Worm (Caenorhabditis elegans): ENCODE measurements around the gene F43C11.6.

The F43C11.6 gene

DNA sequence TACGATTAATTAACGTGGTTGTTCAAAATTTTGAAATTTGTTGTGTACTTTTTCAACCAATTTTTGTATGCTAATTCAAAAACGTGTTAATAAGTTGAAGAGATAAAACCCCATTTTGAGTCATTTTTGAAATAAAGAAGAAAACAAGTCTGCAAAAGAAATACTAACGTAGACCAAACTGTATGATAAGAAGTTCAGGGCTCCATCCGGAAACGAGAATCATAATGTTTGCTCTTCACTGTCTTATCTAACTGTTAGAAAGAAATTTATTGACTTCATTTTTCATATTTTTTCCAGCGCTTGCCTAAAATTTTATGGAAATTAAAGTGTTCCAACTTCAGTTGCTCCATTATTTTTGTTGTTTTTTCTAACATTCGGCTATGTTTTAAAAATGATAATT lies 36.7 kb upstream of the F43C11.6 start:
- TF ChIP-seq tbx-37 (GFP tag; conservative IDR thresholded peaks at IDR 0.05) (no peak), hnd-1 (tag; optimal IDR thresholded peaks at IDR 0.05) (no peak), ceh-36 (tag; optimal IDR thresholded peaks at IDR 0.05) (no peak), flt-1 (GFP tag; IDR thresholded peaks at IDR 0.05) (no peak), pes-1 (GFP tag; IDR thresholded peaks at IDR 0.05) (no peak), aly-1 (tag; optimal IDR thresholded peaks at IDR 0.05) (no peak)

DNA sequence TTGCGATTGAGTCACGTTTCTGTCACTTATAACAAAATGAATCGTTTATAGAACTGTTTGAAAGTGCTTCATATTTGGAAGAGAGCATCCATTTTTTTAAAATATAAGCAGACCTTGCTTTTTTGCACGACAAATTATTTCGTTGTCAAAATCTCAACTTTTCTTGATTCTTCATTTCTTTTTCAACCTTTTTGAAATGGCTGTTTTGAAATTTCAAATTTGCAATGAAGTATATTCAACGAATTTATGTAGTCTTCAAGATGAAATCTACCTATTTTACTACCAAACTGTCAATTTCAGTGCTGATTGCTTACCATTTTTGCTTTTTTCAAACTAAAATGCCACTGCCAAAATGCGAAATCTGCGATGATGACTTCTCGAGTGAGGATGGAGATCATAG lies 35.5 kb upstream of the F43C11.6 start, which contains the start of gene B0281.3:
Gene B0281.3 (plus strand): TSS at position 301 of the 400 bp plus-strand sequence.
- no peak for TF ChIP-seq hnd-1 (tag; optimal IDR thresholded peaks at IDR 0.05)
- TF ChIP-seq tra-4 (tag; optimal IDR thresholded peaks at IDR 0.05): no peak
- TF ChIP-seq ceh-13 (GFP tag; optimal IDR thresholded peaks at IDR 0.05): no peak
- TF ChIP-seq ama-1 (optimal IDR thresholded peaks at IDR 0.05): no peak
- TF ChIP-seq tbx-37 (GFP tag; conservative IDR thresholded peaks at IDR 0.05): no peak
- no peak for TF ChIP-seq pes-1 (GFP tag; IDR thresholded peaks at IDR 0.05)

DNA sequence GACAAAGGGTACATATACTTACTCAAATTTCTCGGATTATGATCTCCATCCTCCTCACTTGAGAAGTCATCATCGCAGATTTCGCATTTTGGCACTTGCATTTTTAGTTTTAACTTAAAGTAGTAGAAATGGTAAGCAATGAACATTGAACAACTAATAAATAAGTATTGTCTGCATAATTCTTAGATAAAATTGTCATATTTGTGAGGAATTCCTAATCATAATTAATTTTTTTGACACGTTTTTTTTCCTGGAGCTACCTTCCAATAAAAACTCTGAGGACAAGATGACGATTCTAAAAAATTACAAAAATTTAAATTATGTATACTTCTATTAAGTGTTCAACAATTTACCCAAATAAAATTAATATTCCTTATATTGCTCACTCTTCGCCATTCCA lies 29.5 kb upstream of the F43C11.6 start, which contains the start of the genes trim-21 and B0281.1:
Gene trim-21 (minus strand): TSS at position 101 of the 400 bp plus-strand sequence.
Gene B0281.1 (plus strand): TSS at position 321 of the 400 bp plus-strand sequence.
- TF ChIP-seq ama-1 (optimal IDR thresholded peaks at IDR 0.05): no peak
- no peak for TF ChIP-seq ceh-13 (GFP tag; optimal IDR thresholded peaks at IDR 0.05)
- TF ChIP-seq pes-1 (GFP tag; IDR thresholded peaks at IDR 0.05): no peak

DNA sequence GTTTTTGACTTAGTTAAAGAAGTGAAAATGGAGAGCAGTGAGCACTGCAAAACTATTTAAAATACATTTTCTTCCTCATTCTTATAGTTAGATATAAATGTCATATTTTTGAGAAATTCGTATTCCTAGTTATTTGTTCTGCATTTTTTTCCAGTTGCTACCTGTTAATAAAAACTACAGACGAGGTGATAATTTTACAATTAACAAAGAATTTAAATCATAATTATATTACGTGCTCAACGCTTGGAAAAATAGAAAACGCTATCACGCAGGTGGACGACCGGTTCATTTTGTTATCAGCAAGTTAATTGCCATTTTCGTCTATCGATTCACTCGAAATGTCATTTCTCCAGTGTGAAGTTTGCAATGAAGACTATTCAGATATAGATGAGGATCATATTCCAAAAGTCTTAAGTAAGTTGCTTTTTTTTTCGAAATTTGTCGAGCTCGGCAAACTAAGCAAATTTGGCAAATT lies 24.3 kb upstream of the F43C11.6 start, which contains the start of the genes ZK1240.5 and ZK1240.9:
Gene ZK1240.5 (minus strand): TSS at position 51 of the 475 bp plus-strand sequence.
Gene ZK1240.9 (plus strand): TSS at position 307 of the 475 bp plus-strand sequence.
- TF ChIP-seq ama-1 (optimal IDR thresholded peaks at IDR 0.05) (no peak), tbx-11 (GFP tag; IDR thresholded peaks at IDR 0.05) (no peak), scrt-1 (GFP tag; IDR thresholded peaks at IDR 0.05) (no peak)

DNA sequence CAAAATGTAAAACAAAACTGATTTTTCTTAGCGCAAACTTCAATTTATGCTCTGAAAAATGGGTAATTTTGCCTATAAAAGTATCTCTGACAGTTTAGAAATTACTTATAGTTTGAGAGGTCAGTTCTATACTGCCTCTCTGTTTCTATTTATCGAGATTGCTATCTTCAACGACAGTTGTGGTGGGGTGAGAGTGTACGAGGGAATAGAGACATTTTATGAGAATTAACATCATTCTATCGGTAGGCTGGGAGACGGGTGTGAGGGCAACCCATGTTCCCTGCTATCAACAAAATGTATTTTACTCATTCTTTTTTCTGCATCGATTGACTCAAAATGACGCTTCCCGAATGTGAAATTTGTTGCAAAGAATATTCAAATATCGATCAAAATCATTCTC lies 22.1 kb upstream of the F43C11.6 start, which contains the start of gene ZK1240.3:
Gene ZK1240.3 (plus strand): TSS at position 238 of the 400 bp plus-strand sequence.
- TF ChIP-seq aly-1 (tag; optimal IDR thresholded peaks at IDR 0.05) (no peak), F13C5.2 (tag; optimal IDR thresholded peaks at IDR 0.05) (no peak), flt-1 (GFP tag; IDR thresholded peaks at IDR 0.05) (no peak), tbx-11 (GFP tag; IDR thresholded peaks at IDR 0.05) (no peak), ets-7 (tag; optimal IDR thresholded peaks at IDR 0.05) (no peak), B0310.2 (tag; optimal IDR thresholded peaks at IDR 0.05) (no peak), hmbx-1 (tag; optimal IDR thresholded peaks at IDR 0.05) (no peak), pes-1 (GFP tag; IDR thresholded peaks at IDR 0.05) (no peak), hnd-1 (tag; optimal IDR thresholded peaks at IDR 0.05) (no peak), tra-4 (tag; optimal IDR thresholded peaks at IDR 0.05) (no peak)

DNA sequence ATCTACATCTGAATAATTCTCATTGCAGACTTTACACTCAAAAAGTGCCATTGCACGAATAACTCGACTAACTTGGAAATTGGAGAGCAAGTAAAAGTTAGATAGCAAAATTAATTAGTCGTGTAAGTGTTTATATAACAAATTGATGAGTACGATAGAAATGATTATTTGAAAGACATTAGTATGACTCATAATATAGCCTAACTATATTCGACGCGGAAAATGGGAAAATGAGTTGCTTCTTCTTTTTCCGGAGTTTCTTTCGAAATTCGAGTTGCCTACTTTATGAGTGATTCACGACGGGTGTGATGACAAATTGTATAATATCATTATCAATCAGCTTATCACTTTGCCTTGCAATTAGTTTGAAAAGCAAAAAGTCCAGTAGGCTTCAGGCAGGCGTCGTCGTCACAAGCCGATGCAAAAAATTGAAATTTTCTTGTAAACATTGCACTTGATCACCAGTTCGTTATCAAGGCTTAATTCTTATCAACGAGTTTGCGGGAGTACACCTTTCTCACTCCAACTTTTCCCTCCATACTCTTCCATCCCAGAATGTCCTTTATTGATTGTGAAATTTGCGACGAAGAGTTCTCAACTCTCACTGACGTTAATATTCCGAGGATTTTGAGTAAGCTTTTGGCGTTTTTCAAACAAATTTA lies 19.2 kb upstream of the F43C11.6 start, which contains the start of the genes ZK1240.6 and ZK1240.2:
Gene ZK1240.6 (minus strand): TSS at position 51 of the 662 bp plus-strand sequence.
Gene ZK1240.2 (plus strand): TSS at position 520 of the 662 bp plus-strand sequence.
- TF ChIP-seq tra-4 (tag; optimal IDR thresholded peaks at IDR 0.05): no peak
- no peak for TF ChIP-seq hnd-1 (tag; optimal IDR thresholded peaks at IDR 0.05)
- TF ChIP-seq hmbx-1 (tag; optimal IDR thresholded peaks at IDR 0.05): no peak
- TF ChIP-seq ama-1 (optimal IDR thresholded peaks at IDR 0.05): no peak
- TF ChIP-seq ceh-36 (tag; optimal IDR thresholded peaks at IDR 0.05): no peak
- TF ChIP-seq aly-1 (tag; optimal IDR thresholded peaks at IDR 0.05): no peak
- no peak for TF ChIP-seq pes-1 (GFP tag; IDR thresholded peaks at IDR 0.05)
- no peak for TF ChIP-seq tbx-11 (GFP tag; IDR thresholded peaks at IDR 0.05)
- no peak for TF ChIP-seq F13C5.2 (tag; optimal IDR thresholded peaks at IDR 0.05)
- no peak for TF ChIP-seq B0310.2 (tag; optimal IDR thresholded peaks at IDR 0.05)
- TF ChIP-seq hmg-4 (GFP tag; optimal IDR thresholded peaks at IDR 0.05): no peak
- no peak for TF ChIP-seq scrt-1 (GFP tag; IDR thresholded peaks at IDR 0.05)
- no peak for TF ChIP-seq tbx-37 (GFP tag; conservative IDR thresholded peaks at IDR 0.05)
- no peak for TF ChIP-seq sea-1 (GFP tag; conservative IDR thresholded peaks at IDR 0.05)
- no peak for TF ChIP-seq ceh-13 (GFP tag; optimal IDR thresholded peaks at IDR 0.05)
- TF ChIP-seq flt-1 (GFP tag; IDR thresholded peaks at IDR 0.05): no peak

DNA sequence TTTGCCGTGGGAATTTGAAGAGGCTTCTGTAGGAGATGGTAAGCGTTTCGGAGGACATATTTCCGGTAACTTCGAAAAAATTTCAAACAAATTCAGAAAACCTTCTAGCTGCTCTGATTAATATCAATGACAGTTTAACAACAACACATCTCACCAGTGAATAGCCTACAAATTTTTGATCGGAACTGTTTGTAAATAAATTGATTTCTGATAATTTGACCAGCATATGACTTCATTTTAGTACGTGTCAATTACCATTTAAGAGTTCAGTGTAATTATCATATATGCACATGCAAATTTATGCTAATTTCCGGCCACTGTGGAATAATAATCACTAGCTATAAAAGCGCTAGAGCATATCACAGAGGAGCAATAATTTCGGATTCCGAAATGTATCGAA lies 17.3 kb upstream of the F43C11.6 start, which contains the start of gene ZK1240.11:
Gene ZK1240.11 (plus strand): TSS at position 301 of the 400 bp plus-strand sequence.
- no peak for TF ChIP-seq flt-1 (GFP tag; IDR thresholded peaks at IDR 0.05)
- no peak for TF ChIP-seq sea-1 (GFP tag; conservative IDR thresholded peaks at IDR 0.05)
- no peak for TF ChIP-seq tbx-37 (GFP tag; conservative IDR thresholded peaks at IDR 0.05)

DNA sequence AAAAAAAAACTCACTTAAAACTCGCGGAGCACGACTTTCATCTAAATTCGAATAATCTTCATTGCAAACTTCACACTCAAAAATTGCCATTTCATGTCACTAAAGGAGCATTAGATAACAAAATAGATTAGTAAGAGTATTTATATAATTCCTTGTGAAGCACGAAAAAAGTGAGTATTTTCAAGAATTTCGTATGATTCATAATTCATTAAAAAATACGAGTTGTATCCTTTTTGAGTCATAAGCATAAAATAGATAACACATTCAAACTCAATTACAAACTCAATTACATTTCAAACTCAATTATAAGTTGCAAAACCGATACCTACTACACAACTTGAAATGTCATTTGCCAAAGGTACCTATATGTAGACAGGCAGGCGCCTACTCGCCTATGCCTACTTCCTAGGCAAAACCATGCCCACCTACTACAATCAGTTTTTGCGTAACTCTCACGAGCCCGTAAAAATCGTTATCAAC lies 13.2 kb upstream of the F43C11.6 start, which contains the start of the genes ZK1240.8 and ZK1240.1:
Gene ZK1240.8 (minus strand): TSS at position 101 of the 480 bp plus-strand sequence.
Gene ZK1240.1 (plus strand): TSS at position 430 of the 480 bp plus-strand sequence.
- no peak for TF ChIP-seq ceh-13 (GFP tag; optimal IDR thresholded peaks at IDR 0.05)
- TF ChIP-seq ets-7 (tag; optimal IDR thresholded peaks at IDR 0.05): no peak
- no peak for TF ChIP-seq F13C5.2 (tag; optimal IDR thresholded peaks at IDR 0.05)
- no peak for TF ChIP-seq flt-1 (GFP tag; IDR thresholded peaks at IDR 0.05)
- TF ChIP-seq pes-1 (GFP tag; IDR thresholded peaks at IDR 0.05): no peak
- TF ChIP-seq tra-4 (tag; optimal IDR thresholded peaks at IDR 0.05): no peak
- no peak for TF ChIP-seq hmg-4 (GFP tag; optimal IDR thresholded peaks at IDR 0.05)
- TF ChIP-seq tbx-37 (GFP tag; conservative IDR thresholded peaks at IDR 0.05): no peak
- no peak for TF ChIP-seq aly-1 (tag; optimal IDR thresholded peaks at IDR 0.05)
- no peak for TF ChIP-seq sea-1 (GFP tag; conservative IDR thresholded peaks at IDR 0.05)
- TF ChIP-seq ama-1 (optimal IDR thresholded peaks at IDR 0.05): no peak
- no peak for TF ChIP-seq hnd-1 (tag; optimal IDR thresholded peaks at IDR 0.05)
- TF ChIP-seq B0310.2 (tag; optimal IDR thresholded peaks at IDR 0.05): no peak
- no peak for TF ChIP-seq ceh-36 (tag; optimal IDR thresholded peaks at IDR 0.05)
- no peak for TF ChIP-seq hmbx-1 (tag; optimal IDR thresholded peaks at IDR 0.05)

All from whole organism, early embryonic.